Worm (Caenorhabditis elegans) whole organism, midembryonic: ENCODE measurements around the gene F22F7.12.
"Not testable (repeated sequence)": the region's sequence is repeated elsewhere in the genome, so short reads cannot be mapped to it uniquely, and the experiment has no call there.

ENCODE experiments used
- T22C8.4 ChIP-seq: fragments of 200-800 bp; sonication (Bioruptor generic); IDR thresholded peaks from 2 replicates; pipeline ENCODE4 v1.3.6; 2022; ENCODE audit warnings: missing genetic modification characterization, missing compliant biosample characterization
- cog-1 ChIP-seq: sonication (generic microtip); optimal IDR thresholded peaks from 2 replicates; lab custom pipeline; 2016; ENCODE audit warnings: missing genetic modification characterization, missing compliant biosample characterization
- flt-1 ChIP-seq: fragments of 200-800 bp; sonication (Bioruptor generic); IDR thresholded peaks from 2 replicates; pipeline ENCODE4 v1.3.6; 2022; ENCODE audit warnings: missing genetic modification characterization, missing compliant biosample characterization
- klf-2 ChIP-seq: fragments of 200-800 bp; sonication (Bioruptor generic); conservative IDR thresholded peaks from 2 replicates; pipeline ENCODE4 v1.3.6; 2022; ENCODE audit warnings: missing genetic modification reagents, missing genetic modification characterization, missing compliant biosample characterization
- med-1 ChIP-seq: sonication (generic microtip); optimal IDR thresholded peaks from 2 replicates; lab custom pipeline; 2017; ENCODE audit warnings: missing genetic modification characterization, mild to moderate bottlenecking, missing compliant biosample characterization, antibody characterized with exemption, missing genetic modification reagents; ENCODE audit not compliant: insufficient read depth
- ref-1 ChIP-seq: fragments of 200-800 bp; sonication (Bioruptor generic); conservative IDR thresholded peaks from 2 replicates; pipeline ENCODE4 v1.3.6; 2022; ENCODE audit warnings: missing genetic modification reagents, missing genetic modification characterization, missing compliant biosample characterization
- tab-1 ChIP-seq: fragments of 200-800 bp; sonication (Bioruptor generic); IDR thresholded peaks from 2 replicates; pipeline ENCODE4 v1.3.6; 2022; ENCODE audit warnings: missing genetic modification characterization, missing compliant biosample characterization
- ztf-23 ChIP-seq: fragments of 200-800 bp; sonication (Bioruptor generic); IDR thresholded peaks from 2 replicates; pipeline ENCODE4 v1.3.6; 2022; ENCODE audit warnings: missing genetic modification reagents, missing genetic modification characterization, missing compliant biosample characterization
- ztf-29 ChIP-seq: fragments of 200-800 bp; sonication (Bioruptor generic); IDR thresholded peaks from 2 replicates; pipeline ENCODE4 v1.3.6; 2022; ENCODE audit warnings: missing genetic modification reagents, missing genetic modification characterization, missing compliant biosample characterization

Gene F22F7.12

DNA sequence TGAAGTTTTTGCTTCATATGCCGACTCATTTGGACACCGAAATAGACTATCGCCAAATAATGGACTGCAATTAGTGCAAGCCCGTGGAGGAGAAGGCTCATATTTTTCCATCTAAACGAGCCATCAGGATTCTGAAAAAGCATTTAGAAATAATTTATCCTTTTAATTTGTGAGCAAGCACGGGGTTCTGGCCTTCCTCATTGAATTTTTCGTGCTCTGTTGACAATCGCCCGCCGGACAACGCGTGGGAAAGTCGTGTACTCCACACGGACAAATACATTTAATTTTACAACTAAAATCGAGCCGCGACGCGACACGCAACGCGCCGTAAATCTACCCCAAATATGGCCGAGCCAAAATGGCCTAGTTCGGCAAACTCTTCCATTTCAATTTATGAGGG, at the start of gene F22F7.12:
Gene F22F7.12 (minus strand): TSS at position 101 of the 400 bp plus-strand sequence.
- not testable (repeated sequence) for TF ChIP-seq med-1 (GFP tag; lab: Kevin White, UChicago); ref-1 (GFP tag; lab: Robert Waterston, UW); flt-1

DNA sequence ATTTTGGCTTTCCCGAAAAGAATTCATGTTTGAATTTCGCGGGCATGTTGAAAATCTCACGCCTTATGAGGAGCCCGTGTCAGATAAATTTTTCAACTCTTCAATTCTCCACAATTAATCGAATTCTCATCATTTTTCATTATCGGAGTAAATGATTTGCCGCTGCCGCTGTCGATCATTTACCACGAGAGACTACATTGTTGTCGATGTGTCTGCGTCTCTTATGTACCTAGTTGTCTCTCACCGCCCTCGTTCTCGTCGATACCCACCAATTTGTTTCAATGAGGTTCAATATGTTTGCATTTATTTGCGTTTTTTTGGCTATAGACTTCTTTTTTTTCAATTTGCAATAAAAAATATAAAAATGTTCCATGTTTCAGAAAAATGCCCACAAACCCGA, 47.8 kb upstream of the F22F7.12 start, which contains the start of gene nhr-13:
Gene nhr-13 (plus strand): TSS at position 369 of the 400 bp plus-strand sequence.
- TF ChIP-seq klf-2 (no peak), cog-1 (tag; lab: Kevin White, UChicago) (no peak)

DNA sequence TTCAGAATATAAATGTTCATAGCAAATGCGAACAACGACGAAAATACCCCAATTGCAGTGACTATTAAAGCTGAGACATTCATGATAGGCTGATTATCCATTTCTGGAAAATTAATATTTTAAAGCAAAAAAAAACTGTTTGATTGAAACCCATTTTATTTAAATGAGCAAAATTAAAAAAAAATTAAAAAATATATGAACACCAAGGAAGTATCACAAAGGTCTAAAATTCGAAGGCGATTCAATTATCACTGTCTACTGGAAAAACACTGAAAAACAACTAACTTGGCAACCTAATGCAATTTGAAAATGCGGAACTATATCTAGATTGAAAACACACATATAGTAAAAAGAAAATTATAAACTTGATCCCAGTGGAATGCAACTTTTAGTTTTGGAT, 46.8 kb upstream of the F22F7.12 start, which contains the start of gene srbc-42:
Gene srbc-42 (minus strand): TSS at position 101 of the 400 bp plus-strand sequence.
- TF ChIP-seq cog-1 (tag; lab: Kevin White, UChicago) = no peak
- TF ChIP-seq flt-1 = no peak
- no peak for TF ChIP-seq ztf-23
- no peak for TF ChIP-seq ztf-29 (GFP tag; lab: Robert Waterston, UW)
- TF ChIP-seq med-1 (GFP tag; lab: Kevin White, UChicago) = no peak
- no peak for TF ChIP-seq ref-1 (GFP tag; lab: Robert Waterston, UW)
- no peak for TF ChIP-seq T22C8.4 (GFP tag; lab: Robert Waterston, UW)
- no peak for TF ChIP-seq klf-2
- TF ChIP-seq tab-1 (GFP tag; lab: Robert Waterston, UW) = no peak

DNA sequence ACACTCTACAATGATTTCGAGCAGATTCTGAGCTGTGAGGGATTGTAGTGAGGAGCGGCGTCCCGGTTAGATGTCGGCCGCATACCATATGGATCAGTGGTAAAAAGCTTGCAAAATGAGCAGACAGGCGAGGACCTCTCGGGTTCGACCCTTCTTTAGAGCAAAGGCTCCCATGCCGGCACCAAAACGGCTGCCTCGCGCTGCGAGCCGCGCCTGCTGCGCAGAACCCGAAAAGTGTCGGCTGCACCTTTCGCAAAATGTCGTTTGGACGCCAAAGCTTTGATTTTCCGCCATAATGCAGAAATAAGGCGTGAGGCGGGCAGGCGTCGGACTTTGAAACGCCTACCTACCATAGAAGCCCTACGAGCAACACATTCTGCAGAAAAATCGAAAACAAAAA, 46.1 kb upstream of the F22F7.12 start:
- TF ChIP-seq cog-1 (tag; lab: Kevin White, UChicago) (no peak), flt-1 (no peak), tab-1 (GFP tag; lab: Robert Waterston, UW) (no peak), med-1 (GFP tag; lab: Kevin White, UChicago) (no peak), ztf-23 (no peak), T22C8.4 (GFP tag; lab: Robert Waterston, UW) (no peak), klf-2 (no peak), ref-1 (GFP tag; lab: Robert Waterston, UW) (no peak), ztf-29 (GFP tag; lab: Robert Waterston, UW) (no peak)

DNA sequence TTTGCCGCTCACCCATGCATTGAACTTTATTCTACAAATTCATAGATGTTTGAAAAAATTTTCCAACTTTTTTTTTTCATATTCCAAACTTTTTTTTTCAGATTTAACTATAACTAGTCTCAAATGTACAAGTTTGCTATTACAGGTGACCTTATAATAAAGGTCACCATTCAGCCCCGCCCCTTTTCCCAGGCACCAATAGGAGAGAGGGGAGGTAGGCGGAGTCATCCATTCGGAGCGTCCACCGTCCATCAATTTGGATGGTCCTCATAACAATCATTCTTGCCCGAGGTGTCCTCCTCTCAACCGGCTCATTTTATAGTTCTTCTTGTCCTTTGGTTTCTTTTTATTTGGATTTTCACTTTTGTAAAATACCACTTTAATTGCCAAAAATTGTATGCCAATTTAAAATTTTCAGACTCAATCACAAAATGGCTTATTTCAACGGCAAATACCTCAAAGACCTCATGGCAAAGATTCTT, 43.6 kb upstream of the F22F7.12 start, which contains the start of gene Y5H2B.3:
Gene Y5H2B.3 (plus strand): TSS at position 432 of the 482 bp plus-strand sequence.
- no peak for TF ChIP-seq ztf-23
- no peak for TF ChIP-seq flt-1
- no peak for TF ChIP-seq med-1 (GFP tag; lab: Kevin White, UChicago)
- TF ChIP-seq T22C8.4 (GFP tag; lab: Robert Waterston, UW) = no peak
- TF ChIP-seq tab-1 (GFP tag; lab: Robert Waterston, UW) = no peak
- TF ChIP-seq cog-1 (tag; lab: Kevin White, UChicago) = no peak
- TF ChIP-seq klf-2 = no peak
- no peak for TF ChIP-seq ref-1 (GFP tag; lab: Robert Waterston, UW)
- TF ChIP-seq ztf-29 (GFP tag; lab: Robert Waterston, UW) = no peak

DNA sequence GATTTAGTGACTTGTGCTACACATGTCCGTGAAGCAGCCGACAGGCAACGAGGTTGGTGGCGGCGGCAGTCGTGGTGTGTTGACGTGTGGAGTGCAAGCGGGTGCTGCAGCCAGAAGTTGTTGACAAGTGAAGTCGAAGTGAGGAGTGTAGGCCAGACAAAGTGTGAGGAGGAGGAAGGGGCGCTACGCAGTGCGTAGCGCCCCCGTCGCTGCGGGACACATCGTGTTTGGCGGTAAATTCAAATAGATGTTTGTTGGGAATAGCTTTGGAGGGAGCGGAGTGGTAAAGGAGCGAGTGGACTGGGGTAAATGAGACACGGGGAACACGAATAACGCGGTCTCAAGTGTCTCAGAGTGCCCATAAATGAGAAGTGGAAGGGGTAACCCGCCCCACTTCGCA, 41.2 kb upstream of the F22F7.12 start:
- TF ChIP-seq flt-1 (no peak), klf-2 (no peak), ztf-23 (peak; percentile 98)

DNA sequence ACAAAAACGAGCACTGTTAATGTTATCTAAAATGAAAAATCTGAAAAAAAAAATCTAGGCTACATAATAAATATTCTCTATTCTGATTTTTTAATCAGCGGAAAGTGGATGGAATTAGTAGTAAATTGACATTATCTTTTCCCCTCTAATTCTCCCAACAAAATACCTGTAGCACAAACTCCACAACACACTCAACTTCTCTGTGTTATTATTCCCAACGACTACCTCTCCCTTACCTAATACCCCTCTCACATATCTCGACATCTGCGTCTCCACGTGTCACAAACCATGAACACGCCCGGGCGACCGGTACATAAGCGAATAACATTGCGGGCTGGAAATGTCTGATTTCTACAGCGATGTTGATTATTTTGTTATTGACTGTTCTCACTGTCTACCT, 38.9 kb upstream of the F22F7.12 start, which contains the start of gene cyp-33C2:
Gene cyp-33C2 (plus strand): TSS at position 327 of the 400 bp plus-strand sequence.
- TF ChIP-seq ztf-23 = no peak

DNA sequence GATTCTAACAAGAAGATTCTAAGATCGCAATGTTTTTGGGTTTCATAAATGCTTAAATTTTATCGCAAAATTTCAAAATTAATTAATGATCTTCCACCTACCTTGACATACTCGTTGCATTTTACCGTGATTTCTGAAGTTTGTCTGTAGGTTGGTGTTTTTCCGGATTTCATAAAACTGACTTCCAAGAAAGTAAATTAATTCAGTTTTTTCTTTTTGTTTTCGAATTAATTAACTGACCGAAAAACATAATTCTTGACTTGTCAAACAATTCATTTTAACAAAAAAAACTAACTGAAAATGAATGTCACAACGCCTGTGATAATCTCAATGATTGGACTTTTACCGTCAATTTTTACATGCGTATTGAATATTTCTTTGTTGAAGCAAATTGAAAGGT, 37.4 kb upstream of the F22F7.12 start, which contains the start of gene srbc-16:
Gene srbc-16 (plus strand): TSS at position 301 of the 400 bp plus-strand sequence.
- TF ChIP-seq ztf-29 (GFP tag; lab: Robert Waterston, UW) = no peak
- TF ChIP-seq ref-1 (GFP tag; lab: Robert Waterston, UW) = no peak
- no peak for TF ChIP-seq tab-1 (GFP tag; lab: Robert Waterston, UW)
- no peak for TF ChIP-seq klf-2

DNA sequence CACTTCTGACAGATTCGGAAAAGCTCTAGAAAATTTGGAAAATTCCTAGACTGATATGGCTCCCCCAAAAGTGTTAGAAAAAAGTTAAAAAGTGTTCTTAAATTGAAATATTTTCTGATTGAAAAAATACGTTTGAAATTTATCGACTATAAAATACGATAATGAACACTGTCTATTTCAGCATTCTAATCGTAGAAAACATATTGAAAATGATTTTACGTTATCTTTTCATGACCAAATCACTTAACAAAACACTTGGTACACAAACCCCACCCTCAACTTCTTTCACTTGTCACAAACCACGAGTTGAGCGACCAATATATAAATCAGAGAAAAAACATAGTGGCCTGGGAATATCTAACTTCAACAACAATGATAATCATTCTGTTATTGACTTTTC, 34.9 kb upstream of the F22F7.12 start, which contains the start of gene cyp-33C1:
Gene cyp-33C1 (plus strand): TSS at position 301 of the 400 bp plus-strand sequence.
- TF ChIP-seq ztf-29 (GFP tag; lab: Robert Waterston, UW) (no peak), cog-1 (tag; lab: Kevin White, UChicago) (no peak), med-1 (GFP tag; lab: Kevin White, UChicago) (no peak)

DNA sequence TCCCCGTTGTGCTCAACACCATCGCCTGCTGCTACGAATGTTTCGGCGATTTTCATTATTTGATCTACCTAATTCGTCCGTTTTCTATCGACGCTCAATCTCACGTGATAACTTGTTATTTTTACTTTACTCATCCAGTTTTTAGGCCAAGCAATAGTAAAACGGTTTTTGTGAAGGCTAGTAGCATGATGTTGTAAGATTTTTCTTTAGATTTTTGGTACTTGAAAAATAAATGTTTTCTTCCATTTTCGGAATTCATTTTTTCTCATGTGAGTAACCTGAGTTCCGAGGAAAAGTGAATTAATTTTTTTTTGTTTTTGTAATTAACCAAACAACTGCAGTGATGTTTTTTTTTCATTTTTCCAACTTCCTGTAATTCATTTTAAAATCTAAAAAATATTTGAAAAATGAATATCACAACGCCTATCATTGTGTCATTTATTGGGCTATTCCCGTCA, 33.0 kb upstream of the F22F7.12 start, which contains the start of gene srbc-17:
Gene srbc-17 (plus strand): TSS at position 408 of the 458 bp plus-strand sequence.
- TF ChIP-seq klf-2 (no peak), T22C8.4 (GFP tag; lab: Robert Waterston, UW) (no peak), med-1 (GFP tag; lab: Kevin White, UChicago) (no peak), ztf-23 (no peak), ref-1 (GFP tag; lab: Robert Waterston, UW) (no peak), tab-1 (GFP tag; lab: Robert Waterston, UW) (no peak), ztf-29 (GFP tag; lab: Robert Waterston, UW) (no peak), flt-1 (no peak), cog-1 (tag; lab: Kevin White, UChicago) (no peak)

DNA sequence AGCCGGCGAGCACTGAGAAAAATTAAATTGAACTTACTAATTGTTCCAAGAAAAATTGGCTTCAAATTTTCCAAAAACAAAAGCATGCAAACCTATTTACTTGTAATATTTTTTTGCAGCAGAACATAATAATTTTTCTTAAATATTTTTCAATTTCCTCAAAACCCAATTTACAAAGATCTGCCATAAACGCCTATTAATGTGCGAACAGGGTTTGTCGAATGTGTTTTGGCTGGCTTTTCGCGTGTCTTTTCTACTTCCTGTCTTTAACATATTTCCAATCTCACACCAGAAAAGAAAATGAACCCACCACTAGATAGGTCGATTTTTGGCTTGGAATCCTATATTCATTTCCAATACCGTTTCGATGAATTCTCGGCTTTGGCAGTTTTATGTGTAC, 30.9 kb upstream of the F22F7.12 start, which contains the start of gene C45H4.18:
Gene C45H4.18 (plus strand): TSS at position 301 of the 400 bp plus-strand sequence.
- TF ChIP-seq tab-1 (GFP tag; lab: Robert Waterston, UW) = no peak
- no peak for TF ChIP-seq T22C8.4 (GFP tag; lab: Robert Waterston, UW)
- TF ChIP-seq ztf-23 = no peak
- no peak for TF ChIP-seq cog-1 (tag; lab: Kevin White, UChicago)
